Fruit fly (Drosophila melanogaster) whole organism, wandering third instar larva: ENCODE measurements around the gene Prosalpha4T1.

Source experiments
- Abd-B ChIP-seq: fragments of >200 bp; optimal IDR thresholded peaks from 2 replicates; lab custom pipeline; 2017; ENCODE audit warnings: missing biosample characterization, missing genetic modification characterization
- CrebA ChIP-seq: fragments of 200-800 bp; sonication (Bioruptor generic); optimal IDR thresholded peaks from 2 replicates; lab custom pipeline; 2016; ENCODE audit warnings: missing biosample characterization, mild to moderate bottlenecking, missing genetic modification characterization, borderline replicate concordance
- Dfd ChIP-seq: fragments of >200 bp; optimal IDR thresholded peaks from 2 replicates; lab custom pipeline; 2017; ENCODE audit warnings: missing biosample characterization, missing genetic modification characterization
- Dif ChIP-seq: fragments of 200-275, 200-300 bp; sonication (Bioruptor generic); optimal IDR thresholded peaks from 2 replicates; lab custom pipeline; 2018; ENCODE audit warnings: missing biosample characterization, missing genetic modification characterization; ENCODE audit not compliant: partially characterized antibody
- GATAd ChIP-seq: sonication (Bioruptor generic); optimal IDR thresholded peaks from 2 replicates; lab custom pipeline; 2016; ENCODE audit warnings: missing biosample characterization, missing genetic modification characterization
- HLH106 ChIP-seq: fragments of 200-800 bp; optimal IDR thresholded peaks from 3 replicates; lab custom pipeline; 2019; ENCODE audit warnings: missing biosample characterization, mild to moderate bottlenecking, missing genetic modification characterization, moderate library complexity
- Hnf4 ChIP-seq: fragments of 200-800 bp; sonication (Bioruptor generic); optimal IDR thresholded peaks from 2 replicates; lab custom pipeline; 2016; ENCODE audit warnings: missing biosample characterization, mild to moderate bottlenecking, missing genetic modification characterization
- Hr78 ChIP-seq: fragments of >200 bp; optimal IDR thresholded peaks from 2 replicates; lab custom pipeline; 2017; ENCODE audit warnings: missing biosample characterization, missing genetic modification characterization
- Hr83 ChIP-seq: fragments of 200-300 bp; sonication (Bioruptor generic); optimal IDR thresholded peaks from 2 replicates; lab custom pipeline; 2016; ENCODE audit warnings: missing biosample characterization, mild to moderate bottlenecking, missing genetic modification characterization, moderate library complexity; ENCODE audit not compliant: poor library complexity, severe bottlenecking
- Jra ChIP-seq: sonication (Bioruptor generic); optimal IDR thresholded peaks from 2 replicates; lab custom pipeline; 2016; ENCODE audit warnings: missing biosample characterization, missing genetic modification characterization
- Mio ChIP-seq: sonication (Bioruptor generic); optimal IDR thresholded peaks from 2 replicates; lab custom pipeline; 2016; ENCODE audit warnings: missing biosample characterization, missing genetic modification characterization
- N ChIP-seq: fragments of >200 bp; optimal IDR thresholded peaks from 2 replicates; lab custom pipeline; 2018; ENCODE audit warnings: missing biosample characterization, missing external identifiers, missing genetic modification characterization
- OdsH ChIP-seq: fragments of 200-800 bp; sonication (Bioruptor generic); optimal IDR thresholded peaks from 2 replicates; lab custom pipeline; 2016; ENCODE audit warnings: missing biosample characterization, mild to moderate bottlenecking, missing genetic modification characterization
- Rel ChIP-seq, 2 experiments: fragments of 200-800 bp; sonication (Bioruptor generic) in 1 of 2; optimal IDR thresholded peaks; 2 replicates in 1 of 2; 3 replicates in 1 of 2; lab custom pipeline; 2016 to 2019; ENCODE audit warnings: mild to moderate bottlenecking in 2 of 2, missing biosample characterization in 2 of 2, missing genetic modification characterization in 2 of 2, moderate library complexity in 1 of 2
- Sp1 ChIP-seq: fragments of 200-800 bp; sonication (Bioruptor generic); optimal IDR thresholded peaks from 3 replicates; lab custom pipeline; 2019; ENCODE audit warnings: missing biosample characterization, mild to moderate bottlenecking, missing genetic modification characterization, moderate library complexity
- Vsx2 ChIP-seq: fragments of 200-300, 225-300 bp; sonication (Bioruptor generic); optimal IDR thresholded peaks from 2 replicates; lab custom pipeline; 2018; ENCODE audit warnings: missing biosample characterization, missing genetic modification characterization; ENCODE audit not compliant: partially characterized antibody
- br ChIP-seq: fragments of 200-800 bp; sonication (Bioruptor generic); optimal IDR thresholded peaks from 2 replicates; lab custom pipeline; 2016; ENCODE audit warnings: missing biosample characterization, missing genetic modification characterization
- brk ChIP-seq: fragments of 200-800 bp; sonication (Bioruptor generic); optimal IDR thresholded peaks from 2 replicates; lab custom pipeline; 2016; ENCODE audit warnings: missing biosample characterization, mild to moderate bottlenecking, missing genetic modification characterization
- dl ChIP-seq, 2 experiments: fragments of 175-275, 200-275 bp in 1 of 2; fragments of 200-275 bp in 1 of 2; sonication (Bioruptor generic); optimal IDR thresholded peaks; lab custom pipeline; 2018; ENCODE audit warnings: mild to moderate bottlenecking in 2 of 2, missing biosample characterization in 2 of 2, missing genetic modification characterization in 2 of 2, moderate library complexity in 2 of 2; ENCODE audit not compliant: partially characterized antibody in 2 of 2, insufficient read depth in 1 of 2
- dsf ChIP-seq: sonication (Bioruptor generic); optimal IDR thresholded peaks from 2 replicates; lab custom pipeline; 2016; ENCODE audit warnings: missing biosample characterization, missing genetic modification characterization, borderline replicate concordance
- ey ChIP-seq: fragments of 200-800 bp; sonication (Bioruptor generic); optimal IDR thresholded peaks from 2 replicates; lab custom pipeline; 2016; ENCODE audit warnings: missing biosample characterization, missing genetic modification characterization
- foxo ChIP-seq, 2 experiments: fragments of 200-800 bp; sonication (Bioruptor generic); optimal IDR thresholded peaks; 2 replicates in 1 of 2; 3 replicates in 1 of 2; lab custom pipeline; 2016 to 2017; ENCODE audit warnings: missing biosample characterization in 2 of 2, missing genetic modification characterization in 2 of 2
- h ChIP-seq: fragments of 200-800 bp; sonication (Bioruptor generic); optimal IDR thresholded peaks from 3 replicates; lab custom pipeline; 2016; ENCODE audit warnings: missing biosample characterization, mild to moderate bottlenecking, missing genetic modification characterization
- jim ChIP-seq: fragments of 175-275, 200-325 bp; sonication (Bioruptor generic); optimal IDR thresholded peaks from 2 replicates; lab custom pipeline; 2016; ENCODE audit warnings: missing biosample characterization, mild to moderate bottlenecking, missing genetic modification characterization
- lola ChIP-seq: fragments of >200 bp; optimal IDR thresholded peaks from 2 replicates; lab custom pipeline; 2017; ENCODE audit warnings: missing biosample characterization, missing genetic modification characterization
- pan ChIP-seq: fragments of >200 bp; optimal IDR thresholded peaks from 2 replicates; lab custom pipeline; 2017
- psq ChIP-seq: fragments of 200-800 bp; sonication (Bioruptor generic); optimal IDR thresholded peaks from 3 replicates; lab custom pipeline; 2017; ENCODE audit warnings: missing biosample characterization, mild to moderate bottlenecking, missing genetic modification characterization, moderate library complexity
- rgr ChIP-seq: fragments of 200-800 bp; sonication (Bioruptor generic); optimal IDR thresholded peaks from 3 replicates; lab custom pipeline; 2016; ENCODE audit warnings: missing biosample characterization, mild to moderate bottlenecking, missing genetic modification characterization
- sv ChIP-seq: fragments of 200-800 bp; sonication (Bioruptor generic); optimal IDR thresholded peaks from 3 replicates; lab custom pipeline; 2016; ENCODE audit warnings: missing biosample characterization, missing genetic modification characterization
- tai ChIP-seq: sonication (Bioruptor generic); optimal IDR thresholded peaks from 2 replicates; lab custom pipeline; 2016; ENCODE audit warnings: missing biosample characterization, missing genetic modification characterization
- usp ChIP-seq: fragments of >200 bp; optimal IDR thresholded peaks from 2 replicates; lab custom pipeline; 2017; ENCODE audit warnings: missing biosample characterization, missing genetic modification characterization

Gene Prosalpha4T1

DNA sequence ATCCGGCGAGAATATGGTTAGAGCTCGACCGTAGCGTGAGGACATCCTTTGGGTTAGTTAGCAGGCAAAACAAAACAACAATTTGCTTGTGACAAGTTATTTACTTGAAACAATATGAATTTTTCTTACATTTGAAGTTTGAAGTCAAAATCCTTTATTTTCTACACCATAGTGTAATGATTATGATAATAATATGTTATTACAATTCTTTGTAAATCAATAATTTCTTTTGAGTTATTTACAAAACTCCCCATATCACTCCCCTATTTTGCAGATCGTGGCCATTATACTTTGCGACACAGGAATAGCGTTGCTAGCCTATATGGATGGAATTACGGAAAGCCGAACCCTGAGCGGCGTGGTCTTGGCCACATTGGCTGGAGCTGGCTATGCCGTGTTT, at the start of gene Prosalpha4T1:
Prosalpha4T1 (minus strand) TSS at position 101 of the 400 bp plus-strand sequence.
- no peak for TF ChIP-seq pan (lab: Kevin White, UChicago)
- no peak for TF ChIP-seq dsf (GFP tag; lab: Kevin White, UChicago)
- TF ChIP-seq Hr78 (GFP tag; lab: Kevin White, UChicago): no peak
- TF ChIP-seq Hr83 (GFP tag; lab: Kevin White, UChicago): no peak
- no peak for TF ChIP-seq brk
- TF ChIP-seq h (GFP tag; lab: Kevin White, UChicago): no peak
- TF ChIP-seq br (GFP tag; lab: Kevin White, UChicago): no peak
- no peak for TF ChIP-seq dl (GFP tag; optimal IDR thresholded peaks at IDR 0.05; lab: Kevin White, UChicago; ENCODE audit: insufficient read depth in 1 of 2, partially characterized antibody in 2 of 2)
- TF ChIP-seq ey (GFP tag; lab: Kevin White, UChicago): no peak
- TF ChIP-seq CrebA (GFP tag; lab: Kevin White, UChicago): no peak
- no peak for TF ChIP-seq sv (GFP tag; lab: Kevin White, UChicago)
- TF ChIP-seq lola: no peak
- no peak for TF ChIP-seq Sp1 (GFP tag; lab: Kevin White, UChicago)
- no peak for TF ChIP-seq Dif (GFP tag; lab: Kevin White, UChicago)
- no peak for TF ChIP-seq Hnf4 (GFP tag; lab: Kevin White, UChicago)
- TF ChIP-seq GATAd: no peak

DNA sequence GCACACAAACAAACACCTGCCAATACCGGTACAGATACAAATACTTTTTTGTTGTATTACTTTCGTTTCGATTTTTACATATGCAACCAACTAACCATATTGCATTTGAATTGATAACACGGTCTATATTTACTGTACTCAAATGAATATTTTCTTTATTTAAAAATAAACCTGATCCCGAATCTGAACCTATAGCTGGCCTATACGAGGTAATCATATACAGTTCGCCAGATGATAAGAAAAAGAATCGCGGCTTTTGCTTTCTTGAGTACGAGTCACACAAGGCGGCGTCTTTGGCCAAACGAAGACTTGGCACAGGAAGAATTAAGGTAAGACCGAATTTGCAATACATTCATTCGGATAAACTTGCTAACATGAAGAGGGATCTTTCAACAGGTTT, 48.1 kb upstream of the Prosalpha4T1 start:
- no peak for TF ChIP-seq br (GFP tag; lab: Kevin White, UChicago)
- TF ChIP-seq, all 38 proteins: peak for 0

DNA sequence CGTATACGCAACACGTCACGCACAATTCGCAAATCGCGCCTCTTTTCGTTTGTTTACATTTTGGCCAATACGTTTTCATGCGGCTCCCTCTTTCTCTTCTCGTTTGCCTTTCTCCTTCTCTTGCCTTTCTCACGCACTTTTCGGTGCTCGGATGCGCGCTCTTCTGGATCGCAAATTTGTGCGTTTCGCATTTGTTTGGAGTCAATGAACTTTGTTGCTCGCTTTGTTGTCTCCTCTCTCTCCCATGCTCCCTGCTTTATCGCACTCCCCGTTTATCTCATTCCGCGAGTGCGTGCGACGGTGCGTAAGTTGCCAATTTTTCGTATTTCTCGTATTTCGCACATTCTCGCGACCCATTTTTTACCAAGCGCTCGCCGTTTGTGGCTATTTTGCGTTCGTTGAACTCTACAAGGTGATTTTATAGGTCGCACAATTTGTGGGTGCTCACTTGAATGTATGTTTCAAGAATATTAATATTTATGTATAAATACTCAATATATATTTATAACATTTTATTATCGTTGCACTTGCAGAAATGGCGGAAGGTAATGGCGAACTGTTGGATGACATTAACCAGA, 42.4 kb upstream of the Prosalpha4T1 start:
- TF ChIP-seq psq (peak; percentile 82), Hr83 (GFP tag; lab: Kevin White, UChicago) (no peak)
- TF ChIP-seq, all 38 proteins: peak for 1

DNA sequence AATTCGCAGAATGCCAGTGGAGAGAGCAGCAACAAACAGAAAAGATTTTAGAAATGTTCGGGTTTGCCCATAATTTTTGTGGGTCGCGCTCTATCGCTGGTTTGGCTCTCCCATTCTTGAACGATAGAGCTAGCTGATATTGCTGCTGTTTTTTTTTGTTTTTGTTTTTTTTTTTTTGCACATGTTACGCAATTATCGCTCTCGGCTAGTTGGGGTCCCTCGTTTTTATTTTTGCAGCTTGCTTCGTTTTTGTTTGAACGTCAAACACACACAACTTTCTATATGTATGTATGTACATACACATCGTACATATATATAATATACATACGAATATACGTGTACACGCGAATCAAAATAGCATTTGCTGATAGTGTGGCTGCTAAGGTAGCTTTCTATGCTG, 41.6 kb upstream of the Prosalpha4T1 start:
- TF ChIP-seq ey (GFP tag; lab: Kevin White, UChicago) (no peak), N (GFP tag; lab: Kevin White, UChicago) (no peak), Hr78 (GFP tag; lab: Kevin White, UChicago) (no peak), Abd-B (no peak), tai (no peak), rgr (GFP tag; lab: Kevin White, UChicago) (no peak), Jra (GFP tag; lab: Kevin White, UChicago) (no peak), CrebA (GFP tag; lab: Kevin White, UChicago) (no peak)
- TF ChIP-seq, all 38 proteins: peak for 0

DNA sequence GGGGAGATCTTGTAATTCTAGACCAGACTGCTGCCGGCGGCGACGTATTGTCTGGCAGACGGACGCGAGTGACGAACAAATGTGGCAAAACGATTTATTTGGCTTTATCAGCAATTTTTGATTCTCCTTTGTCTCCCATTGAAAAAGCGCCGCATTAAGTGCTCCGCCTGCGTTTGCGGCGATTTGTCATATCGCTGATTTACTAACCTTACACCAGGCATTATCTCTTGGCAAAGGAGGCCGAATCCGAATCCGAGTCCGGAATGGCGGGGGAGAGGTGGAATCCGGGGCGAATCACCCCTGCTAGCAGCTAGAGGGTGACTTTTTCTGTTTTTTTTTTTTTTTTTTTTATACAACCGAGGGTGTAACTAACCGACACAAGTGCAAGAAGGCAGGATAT, 39.7 kb upstream of the Prosalpha4T1 start:
- TF ChIP-seq Rel (GFP tag; optimal IDR thresholded peaks at IDR 0.05; lab: Kevin White, UChicago) (no peak), Rel (tag; optimal IDR thresholded peaks at IDR 0.05; lab: Kevin White, UChicago) (peak; percentile 39), h (GFP tag; lab: Kevin White, UChicago) (peak; percentile 29), HLH106 (tag; lab: Kevin White, UChicago) (no peak)

DNA sequence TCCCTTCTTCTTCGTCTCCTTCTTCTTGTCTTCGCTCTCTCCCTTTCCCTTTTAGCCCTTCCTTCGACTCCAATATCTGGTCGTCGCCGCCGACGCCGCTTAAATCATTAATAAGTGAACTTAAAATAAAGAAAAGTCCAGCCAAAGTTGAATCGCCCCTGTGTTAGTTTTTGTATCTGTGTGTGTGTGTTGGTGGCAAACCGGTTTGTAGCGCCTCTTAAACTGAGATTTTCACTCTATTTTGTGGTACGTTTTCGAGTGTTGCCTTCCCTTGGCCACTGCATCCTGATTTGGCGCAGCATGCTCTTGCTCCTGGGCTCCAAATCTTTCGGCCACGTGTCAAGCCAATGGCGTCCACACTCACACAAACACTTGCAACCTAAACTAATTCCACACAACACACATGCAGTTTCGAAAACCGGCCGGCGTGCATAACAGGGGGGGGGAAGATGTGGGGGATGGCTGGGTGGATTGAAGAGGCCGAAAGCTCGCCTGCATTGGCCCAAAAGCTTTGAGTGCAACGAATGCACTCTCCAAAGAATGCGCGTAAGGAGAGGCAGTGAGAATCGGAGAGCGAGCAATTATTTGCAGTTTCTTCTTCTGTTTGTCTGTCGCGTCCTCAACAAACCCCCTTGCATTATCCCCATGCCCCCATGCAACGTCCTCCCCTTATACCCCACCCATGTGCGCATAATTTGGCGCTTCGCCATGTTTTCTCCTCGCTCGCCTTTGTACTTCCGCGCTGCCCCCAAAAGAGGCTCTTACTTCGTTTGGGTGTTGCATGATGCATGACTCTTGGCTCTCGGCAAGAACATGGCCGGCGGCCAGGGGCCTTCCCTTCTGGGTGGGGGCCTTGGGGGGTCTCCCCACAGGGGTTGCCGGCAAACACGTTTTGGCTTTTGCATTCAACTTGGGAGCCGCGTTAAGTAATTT, 35.8 kb upstream of the Prosalpha4T1 start:
- TF ChIP-seq psq (peak; percentile 94), HLH106 (tag; lab: Kevin White, UChicago) (peak; percentile 1), Sp1 (GFP tag; lab: Kevin White, UChicago) (peak; percentile 44), lola (peak; percentile 75), dl (GFP tag; optimal IDR thresholded peaks at IDR 0.05; lab: Kevin White, UChicago; ENCODE audit: insufficient read depth in 1 of 2, partially characterized antibody in 2 of 2) (peak; percentile 7 to 62), OdsH (GFP tag; lab: Kevin White, UChicago) (peak; percentile 17), Vsx2 (peak; percentile 53), Rel (GFP tag; optimal IDR thresholded peaks at IDR 0.05; lab: Kevin White, UChicago) (no peak), Rel (tag; optimal IDR thresholded peaks at IDR 0.05; lab: Kevin White, UChicago) (peak; percentile 76), Hnf4 (GFP tag; lab: Kevin White, UChicago) (no peak), rgr (GFP tag; lab: Kevin White, UChicago) (no peak), Jra (GFP tag; lab: Kevin White, UChicago) (no peak), h (GFP tag; lab: Kevin White, UChicago) (no peak), Dfd (peak; percentile 97), Mio (GFP tag; lab: Kevin White, UChicago) (no peak), foxo (GFP tag; optimal IDR thresholded peaks at IDR 0.05; lab: Kevin White, UChicago) (no peak), usp (GFP tag; lab: Kevin White, UChicago) (no peak), jim (GFP tag; lab: Kevin White, UChicago) (no peak), Abd-B (no peak), Dif (GFP tag; lab: Kevin White, UChicago) (peak; percentile 62), brk (peak; percentile 57), CrebA (GFP tag; lab: Kevin White, UChicago) (peak; percentile 48)
